Fruit fly (Drosophila melanogaster) whole organism, embryonic: ENCODE data around the gene Nph.

ENCODE experiments used
- ATbp ChIP-seq: fragments of 200-800 bp; sonication (Bioruptor generic); optimal IDR thresholded peaks from 2 replicates; lab custom pipeline; 2017; ENCODE audit warnings: missing biosample characterization, mild to moderate bottlenecking, missing genetic modification characterization, missing genetic modification reagents
- Atf6 ChIP-seq: fragments of 200-800 bp; sonication (Bioruptor generic); IDR thresholded peaks from 2 replicates; pipeline ENCODE4 v1.3.6; 2022; ENCODE audit warnings: missing biosample characterization, missing genetic modification characterization
- CG10274 ChIP-seq: fragments of 200-800 bp; sonication (Bioruptor generic); optimal IDR thresholded peaks from 3 replicates; lab custom pipeline; 2017; ENCODE audit warnings: missing biosample characterization, mild to moderate bottlenecking, missing genetic modification characterization
- CG10431 ChIP-seq: fragments of 200-800 bp; sonication (Bioruptor generic); optimal IDR thresholded peaks from 3 replicates; lab custom pipeline; 2018; ENCODE audit warnings: missing biosample characterization, mild to moderate bottlenecking, missing genetic modification characterization
- CG10959 ChIP-seq: fragments of 200-800 bp; sonication (Bioruptor generic); IDR thresholded peaks from 2 replicates; pipeline ENCODE4 v1.3.6; 2022; ENCODE audit warnings: missing biosample characterization, missing genetic modification characterization
- CG10979 ChIP-seq: fragments of 200-800 bp; sonication (Bioruptor generic); optimal IDR thresholded peaks from 2 replicates; lab custom pipeline; 2018; ENCODE audit warnings: missing biosample characterization, mild to moderate bottlenecking, missing genetic modification characterization, moderate library complexity
- CG11696 ChIP-seq: fragments of 200-800 bp; sonication (Bioruptor generic); IDR thresholded peaks from 2 replicates; pipeline ENCODE4 v1.3.6; 2022; ENCODE audit warnings: missing biosample characterization, missing genetic modification characterization
- CG13424 ChIP-seq: fragments of 200-800 bp; sonication (Bioruptor generic); optimal IDR thresholded peaks from 2 replicates; lab custom pipeline; 2019; ENCODE audit warnings: missing biosample characterization, mild to moderate bottlenecking, missing genetic modification characterization, moderate library complexity
- CG17361 ChIP-seq: fragments of 200-800 bp; sonication (Bioruptor generic); IDR thresholded peaks from 3 replicates; pipeline ENCODE4 v1.3.6; 2022; ENCODE audit warnings: missing biosample characterization, missing genetic modification characterization
- CG17829 ChIP-seq: fragments of 200-800 bp; optimal IDR thresholded peaks from 2 replicates; lab custom pipeline; 2019; ENCODE audit warnings: missing biosample characterization, mild to moderate bottlenecking, missing genetic modification characterization, moderate library complexity
- CG18599 ChIP-seq: fragments of 200-800 bp; sonication (Bioruptor generic); optimal IDR thresholded peaks from 3 replicates; lab custom pipeline; 2017; ENCODE audit warnings: missing biosample characterization, missing genetic modification characterization, mild to moderate bottlenecking, moderate library complexity, missing genetic modification reagents
- CG2120 ChIP-seq: fragments of 200-800 bp; sonication (Bioruptor generic); optimal IDR thresholded peaks from 3 replicates; lab custom pipeline; 2016; ENCODE audit warnings: missing biosample characterization, missing genetic modification characterization
- CG2712 ChIP-seq: fragments of 200-800 bp; optimal IDR thresholded peaks from 3 replicates; lab custom pipeline; 2019; ENCODE audit warnings: missing biosample characterization, mild to moderate bottlenecking, missing genetic modification characterization, moderate library complexity
- CG32532 ChIP-seq: fragments of 200-800 bp; sonication (Bioruptor generic); IDR thresholded peaks from 2 replicates; pipeline ENCODE4 v1.3.6; 2022; ENCODE audit warnings: missing biosample characterization, missing genetic modification characterization
- CG32767 ChIP-seq: fragments of 200-800 bp; sonication (Bioruptor generic); IDR thresholded peaks from 2 replicates; pipeline ENCODE4 v1.3.6; 2022; ENCODE audit warnings: missing biosample characterization, missing genetic modification characterization
- CG34422 ChIP-seq: fragments of 200-800 bp; sonication (Bioruptor generic); IDR thresholded peaks from 3 replicates; pipeline ENCODE4 v1.3.6; 2022; ENCODE audit warnings: missing biosample characterization, missing genetic modification characterization
- CG4424 ChIP-seq: fragments of 200-800 bp; sonication (Bioruptor generic); optimal IDR thresholded peaks from 3 replicates; lab custom pipeline; 2016; ENCODE audit warnings: missing biosample characterization, missing genetic modification characterization
- CG6689 ChIP-seq: fragments of 200-800 bp; sonication (Bioruptor generic); IDR thresholded peaks from 2 replicates; pipeline ENCODE4 v1.3.6; 2022; ENCODE audit warnings: missing biosample characterization, missing genetic modification characterization
- CG8290 ChIP-seq, 3 experiments: fragments of 200-800 bp; sonication (Bioruptor generic); optimal IDR thresholded peaks; 2 replicates each; lab custom pipeline; 2016 to 2019; ENCODE audit warnings: missing biosample characterization in 3 of 3, missing genetic modification characterization in 3 of 3, mild to moderate bottlenecking in 2 of 3, moderate library complexity in 1 of 3
- CG9727 ChIP-seq: fragments of 200-800 bp; sonication (Bioruptor generic); optimal IDR thresholded peaks from 3 replicates; lab custom pipeline; 2017; ENCODE audit warnings: missing biosample characterization, mild to moderate bottlenecking, missing genetic modification characterization
- CG9817 ChIP-seq: fragments of 200-800 bp; sonication (Bioruptor generic); optimal IDR thresholded peaks from 2 replicates; lab custom pipeline; 2018; ENCODE audit warnings: missing biosample characterization, mild to moderate bottlenecking, missing genetic modification characterization, moderate library complexity
- CoRest ChIP-seq: fragments of 200-800 bp; sonication (Bioruptor generic); optimal IDR thresholded peaks from 3 replicates; lab custom pipeline; 2018; ENCODE audit warnings: missing biosample characterization, mild to moderate bottlenecking, missing genetic modification characterization, moderate library complexity
- Drgx ChIP-seq: fragments of 200-800 bp; sonication (Bioruptor generic); IDR thresholded peaks from 2 replicates; pipeline ENCODE4 v1.3.6; 2022; ENCODE audit warnings: missing biosample characterization, missing genetic modification characterization
- HLH3B ChIP-seq: fragments of 200-800 bp; sonication (Bioruptor generic); IDR thresholded peaks from 2 replicates; pipeline ENCODE4 v1.3.6; 2022; ENCODE audit warnings: missing biosample characterization, missing genetic modification characterization
- Hr51 ChIP-seq, 2 experiments: fragments of 200-800 bp; sonication (Bioruptor generic); optimal IDR thresholded peaks; 2 replicates in 1 of 2; 3 replicates in 1 of 2; lab custom pipeline; 2016 to 2018; ENCODE audit warnings: missing biosample characterization in 2 of 2, missing genetic modification characterization in 2 of 2, mild to moderate bottlenecking in 1 of 2, moderate library complexity in 1 of 2
- MBD-R2 ChIP-seq: fragments of 200-800 bp; sonication (Bioruptor generic); IDR thresholded peaks from 2 replicates; pipeline ENCODE4 v1.3.6; 2022; ENCODE audit warnings: missing biosample characterization, missing genetic modification characterization
- Med ChIP-seq: fragments of 200-800 bp; sonication (Bioruptor generic); peaks from one replicate; lab custom pipeline; 2016; ENCODE audit warnings: missing biosample characterization, missing genetic modification characterization, mild to moderate bottlenecking, inconsistent platforms, moderate library complexity
- Neu2 ChIP-seq: fragments of 200-800 bp; sonication (Bioruptor generic); optimal IDR thresholded peaks from 3 replicates; lab custom pipeline; 2016; ENCODE audit warnings: missing biosample characterization, missing genetic modification characterization, borderline replicate concordance
- Oli ChIP-seq: fragments of 200-800 bp; sonication (Bioruptor generic); optimal IDR thresholded peaks from 2 replicates; lab custom pipeline; 2018; ENCODE audit warnings: missing biosample characterization, mild to moderate bottlenecking, missing genetic modification characterization, moderate library complexity
- Rfx ChIP-seq: fragments of 200-800 bp; sonication (Bioruptor generic); IDR thresholded peaks from 2 replicates; pipeline ENCODE4 v1.3.6; 2022; ENCODE audit warnings: missing biosample characterization, missing genetic modification characterization
- ap ChIP-seq: fragments of 200-800 bp; sonication (Bioruptor generic); IDR thresholded peaks from 2 replicates; pipeline ENCODE4 v1.3.6; 2022; ENCODE audit warnings: missing biosample characterization, missing genetic modification characterization
- ara ChIP-seq: fragments of 200-800 bp; sonication (Bioruptor generic); IDR thresholded peaks from 2 replicates; pipeline ENCODE4 v1.3.6; 2022; ENCODE audit warnings: missing biosample characterization, missing genetic modification characterization
- dmrt99B ChIP-seq: fragments of 200-800 bp; sonication (Bioruptor generic); optimal IDR thresholded peaks from 2 replicates; lab custom pipeline; 2018; ENCODE audit warnings: missing biosample characterization, mild to moderate bottlenecking, missing genetic modification characterization, moderate library complexity
- emc ChIP-seq: fragments of 200-800 bp; sonication (Bioruptor generic); optimal IDR thresholded peaks from 2 replicates; lab custom pipeline; 2016; ENCODE audit warnings: missing biosample characterization, missing genetic modification characterization
- gt ChIP-seq: fragments of 200-800 bp; sonication (Bioruptor generic); IDR thresholded peaks from 2 replicates; pipeline ENCODE4 v1.3.6; 2022; ENCODE audit warnings: missing biosample characterization, missing genetic modification characterization
- jigr1 ChIP-seq: fragments of 200-800 bp; sonication (Bioruptor generic); IDR thresholded peaks from 3 replicates; pipeline ENCODE4 v1.3.6; 2022; ENCODE audit warnings: missing biosample characterization, missing genetic modification characterization
- lmd ChIP-seq: fragments of 200-800 bp; sonication (Bioruptor generic); IDR thresholded peaks from 2 replicates; pipeline ENCODE4 v1.3.6; 2022; ENCODE audit warnings: missing biosample characterization, missing genetic modification characterization
- maf-S ChIP-seq: fragments of 200-800 bp; sonication (Bioruptor generic); optimal IDR thresholded peaks from 2 replicates; lab custom pipeline; 2016; ENCODE audit warnings: missing biosample characterization, missing genetic modification characterization
- nmo ChIP-seq: fragments of 200-800 bp; sonication (Bioruptor generic); optimal IDR thresholded peaks from 2 replicates; lab custom pipeline; 2018; ENCODE audit warnings: missing biosample characterization, mild to moderate bottlenecking, missing genetic modification characterization, moderate library complexity
- org-1 ChIP-seq: fragments of 200-800 bp; sonication (Bioruptor generic); optimal IDR thresholded peaks from 2 replicates; lab custom pipeline; 2017; ENCODE audit warnings: missing biosample characterization, missing genetic modification characterization
- pan ChIP-seq, 4 experiments: fragments of >200 bp in 3 of 4; fragments of 200-800 bp in 1 of 4; sonication (Bioruptor generic) in 1 of 4; optimal IDR thresholded peaks in 3 of 4; IDR thresholded peaks in 1 of 4; 2 replicates each; pipeline versions ENCODE4 v1.3.6 to Lab custom; 2017 to 2022; ENCODE audit warnings: missing biosample characterization in 2 of 4, missing genetic modification characterization in 2 of 4, mixed read lengths in 1 of 4
- phol ChIP-seq: fragments of 200-800 bp; sonication (Bioruptor generic); optimal IDR thresholded peaks from 3 replicates; lab custom pipeline; 2018; ENCODE audit warnings: missing biosample characterization, mild to moderate bottlenecking, missing genetic modification characterization, moderate library complexity
- prd ChIP-seq, 3 experiments: fragments of >200 bp in 2 of 3; fragments of 200-800 bp in 1 of 3; sonication (Bioruptor generic) in 1 of 3; optimal IDR thresholded peaks in 2 of 3; IDR thresholded peaks in 1 of 3; 2 replicates in 2 of 3; 3 replicates in 1 of 3; pipeline versions ENCODE4 v1.3.6 to Lab custom; 2017 to 2022; ENCODE audit warnings: missing biosample characterization in 1 of 3, missing genetic modification characterization in 1 of 3
- sima ChIP-seq: fragments of 200-800 bp; sonication (Bioruptor generic); optimal IDR thresholded peaks from 2 replicates; lab custom pipeline; 2016; ENCODE audit warnings: missing biosample characterization, missing genetic modification characterization
- sisA ChIP-seq: fragments of 200-800 bp; sonication (Bioruptor generic); IDR thresholded peaks from 2 replicates; pipeline ENCODE4 v1.3.6; 2022; ENCODE audit warnings: missing biosample characterization, missing genetic modification characterization
- tio ChIP-seq: fragments of 200-800 bp; sonication (Bioruptor generic); optimal IDR thresholded peaks from 2 replicates; lab custom pipeline; 2017; ENCODE audit warnings: missing biosample characterization, missing genetic modification characterization, inconsistent platforms
- usp ChIP-seq: fragments of >200 bp; optimal IDR thresholded peaks from 2 replicates; lab custom pipeline; 2017; ENCODE audit warnings: missing biosample characterization, missing genetic modification characterization
- zf30C ChIP-seq: fragments of 200-800 bp; sonication (Bioruptor generic); optimal IDR thresholded peaks from 3 replicates; lab custom pipeline; 2018; ENCODE audit warnings: missing biosample characterization, mild to moderate bottlenecking, missing genetic modification characterization
- zfh2 ChIP-seq: fragments of 200-800 bp; sonication (Bioruptor generic); optimal IDR thresholded peaks from 2 replicates; lab custom pipeline; 2016; ENCODE audit warnings: missing biosample characterization, missing genetic modification characterization

Nph gene

DNA sequence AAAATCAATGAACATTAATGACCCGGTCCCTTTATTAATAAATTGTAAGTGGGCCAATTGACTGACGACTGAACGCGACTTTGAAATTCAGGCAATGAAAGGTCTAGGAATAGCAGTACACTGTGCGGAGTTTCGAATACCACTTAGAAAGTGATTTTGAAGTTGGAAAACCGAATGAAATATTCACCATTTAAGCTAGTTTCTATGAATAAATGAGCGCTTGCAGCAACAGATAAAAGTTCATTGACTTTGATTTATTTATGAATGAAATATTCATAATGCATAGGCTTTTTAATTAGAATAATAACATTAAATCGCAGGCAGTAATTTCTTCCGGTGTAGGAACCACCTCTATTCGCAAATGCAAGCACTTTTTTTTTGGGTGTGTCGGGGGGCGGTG is 16.3 kb upstream of the Nph start (continued):
- peak; percentile 24; the same call in 1 of the 2 replicates for TF ChIP-seq Atf6 (GFP tag; lab: Robert Waterston, UW)
- TF ChIP-seq dmrt99B (tag; lab: Kevin White, UChicago): peak; percentile 43
- peak; percentile 6 for TF ChIP-seq CoRest (tag; lab: Kevin White, UChicago)
- TF ChIP-seq maf-S: no peak
- TF ChIP-seq MBD-R2 (GFP tag; lab: Robert Waterston, UW): no peak
- TF ChIP-seq zf30C (GFP tag; lab: Kevin White, UChicago): peak; percentile 33
- no peak for TF ChIP-seq CG10959
- TF ChIP-seq CG34422: no peak
- TF ChIP-seq CG17361 (GFP tag; lab: Robert Waterston, UW): 0 out of 3 replicates have a peak, but pooled peaks have one; percentile 16
- TF ChIP-seq gt (GFP tag; lab: Robert Waterston, UW): no peak
- TF ChIP-seq lmd (GFP tag; lab: Robert Waterston, UW): peak; percentile 30; the same call in 1 of the 2 replicates
- TF ChIP-seq CG17829 (tag; lab: Kevin White, UChicago): peak; percentile 18
- peak; percentile 45 for TF ChIP-seq CG18599 (GFP tag; lab: Kevin White, UChicago)
- peak; percentile 65 for TF ChIP-seq Drgx (GFP tag; lab: Robert Waterston, UW)
- TF ChIP-seq sima (GFP tag; lab: Kevin White, UChicago): no peak
- no peak for TF ChIP-seq CG8290 (GFP tag; optimal IDR thresholded peaks at IDR 0.05; lab: Kevin White, UChicago)
- no peak for TF ChIP-seq CG8290 (tag; optimal IDR thresholded peaks at IDR 0.05; lab: Kevin White, UChicago)
- no peak for TF ChIP-seq Neu2 (GFP tag; lab: Kevin White, UChicago)
- TF ChIP-seq CG10274 (GFP tag; lab: Kevin White, UChicago): no peak
- TF ChIP-seq CG6689 (GFP tag; lab: Robert Waterston, UW): peak; percentile 44; the same call in 1 of the 2 replicates
- peak; percentile 22 for TF ChIP-seq Med
- TF ChIP-seq CG13424 (tag; lab: Kevin White, UChicago): peak; percentile 16
- no peak for TF ChIP-seq CG9727 (GFP tag; lab: Kevin White, UChicago)
- no peak for TF ChIP-seq usp
- peak in 1 of 2 experiments; percentile 50 for TF ChIP-seq Hr51 (GFP tag; optimal IDR thresholded peaks at IDR 0.05; lab: Kevin White, UChicago)
- no peak for TF ChIP-seq emc (GFP tag; lab: Kevin White, UChicago)
- no peak for TF ChIP-seq pan (optimal IDR thresholded peaks at IDR 0.05; lab: Kevin White, UChicago)
- TF ChIP-seq pan (GFP tag; optimal IDR thresholded peaks at IDR 0.05 in 1 of 2, IDR thresholded peaks at IDR 0.05 in 1 of 2): peak in 1 of 2 experiments; percentile 29
- TF ChIP-seq Rfx (GFP tag; lab: Robert Waterston, UW): peak; percentile 47
- TF ChIP-seq CG32532 (GFP tag; lab: Robert Waterston, UW): peak; percentile 27; the same call in 1 of the 2 replicates
- peak; percentile 17 for TF ChIP-seq CG9817
- TF ChIP-seq org-1: peak; percentile 8
- TF ChIP-seq zfh2 (GFP tag; lab: Kevin White, UChicago): no peak
- peak; percentile 33 for TF ChIP-seq Oli (tag; lab: Kevin White, UChicago)
- TF ChIP-seq jigr1 (GFP tag; lab: Robert Waterston, UW): 0 out of 3 replicates have a peak, but pooled peaks have one; percentile 21
- 0 out of 2 replicates have a peak, but pooled peaks have one; percentile 8 for TF ChIP-seq ap
- TF ChIP-seq CG32767: no peak
- peak; percentile 12 for TF ChIP-seq nmo (GFP tag; lab: Kevin White, UChicago)
- TF ChIP-seq CG10431 (GFP tag; lab: Kevin White, UChicago): no peak
- TF ChIP-seq tio: no peak
- peak; percentile 30 for TF ChIP-seq CG2712
- no peak for TF ChIP-seq CG11696 (GFP tag; lab: Robert Waterston, UW)
- TF ChIP-seq sisA (GFP tag; lab: Robert Waterston, UW): peak; percentile 29; the same call in 1 of the 2 replicates
- no peak for TF ChIP-seq prd (optimal IDR thresholded peaks at IDR 0.05; lab: Kevin White, UChicago)
- peak; percentile 47; the same call in 1 of the 3 replicates for TF ChIP-seq prd (GFP tag; IDR thresholded peaks at IDR 0.05; lab: Robert Waterston, UW)
- TF ChIP-seq HLH3B (GFP tag; lab: Robert Waterston, UW): 0 out of 2 replicates have a peak, but pooled peaks have one; percentile 8
- peak; percentile 29 for TF ChIP-seq CG4424
- TF ChIP-seq phol (tag; lab: Kevin White, UChicago): peak; percentile 30
- peak; percentile 10 for TF ChIP-seq CG2120 (GFP tag; lab: Kevin White, UChicago)
- TF ChIP-seq ara (GFP tag; lab: Robert Waterston, UW): peak; percentile 39; the same call in 1 of the 2 replicates
- peak; percentile 45 for TF ChIP-seq ATbp (GFP tag; lab: Kevin White, UChicago)
- peak; percentile 10 for TF ChIP-seq CG10979
